Worm (Caenorhabditis elegans): ENCODE measurements around the gene mnk-1.

ce11 chrII:10539232-10539631 lies 15.6 kb downstream of the mnk-1 start, which contains the start of gene R166.3:
- TF ChIP-seq mdl-1 (tag; optimal IDR thresholded peaks at IDR 0.05) (no peak), lin-39 (tag; optimal IDR thresholded peaks at IDR 0.05) (no peak)

Data from whole organism, L2 larva.